Fruit fly (Drosophila melanogaster): ENCODE measurements around the gene pns.

- TF ChIP-seq psq (optimal IDR thresholded peaks at IDR 0.05) (no peak), h (optimal IDR thresholded peaks at IDR 0.05) (no peak)
These were observed 33.0 kb downstream of the pns start for dm6 chr3L:1569966-1570276.
